Fruit fly (Drosophila melanogaster) whole organism, prepupa: Measurements from ENCODE around the gene Mpcp2.

Experiments used
- CG9139 ChIP-seq: fragments of 200-800 bp; sonication (Bioruptor generic); optimal IDR thresholded peaks from 3 replicates; lab custom pipeline; 2017; ENCODE audit warnings: missing biosample characterization, mild to moderate bottlenecking, missing genetic modification characterization
- acj6 ChIP-seq: fragments of 200-800 bp; sonication (Bioruptor generic); optimal IDR thresholded peaks from 3 replicates; lab custom pipeline; 2016; ENCODE audit warnings: missing biosample characterization, missing genetic modification characterization
- dac ChIP-seq: fragments of 200-800 bp; sonication (Bioruptor generic); optimal IDR thresholded peaks from 2 replicates; lab custom pipeline; 2017; ENCODE audit warnings: missing biosample characterization, mild to moderate bottlenecking, missing genetic modification characterization
- fkh ChIP-seq: fragments of 200-800 bp; sonication (Bioruptor generic); optimal IDR thresholded peaks from 3 replicates; lab custom pipeline; 2017; ENCODE audit warnings: missing biosample characterization, mild to moderate bottlenecking, missing genetic modification characterization, moderate library complexity
- net ChIP-seq: fragments of 200-800 bp; sonication (Bioruptor generic); optimal IDR thresholded peaks from 3 replicates; lab custom pipeline; 2016; ENCODE audit warnings: missing biosample characterization, missing genetic modification characterization
- topi ChIP-seq: fragments of 200-800 bp; sonication (Bioruptor generic); optimal IDR thresholded peaks from 3 replicates; lab custom pipeline; 2016; ENCODE audit warnings: missing biosample characterization, missing genetic modification characterization
- vri ChIP-seq: fragments of 200-800 bp; sonication (Bioruptor generic); optimal IDR thresholded peaks from 3 replicates; lab custom pipeline; 2016; ENCODE audit warnings: missing biosample characterization, mild to moderate bottlenecking, missing genetic modification characterization

dm6 chr3L:14563461-14563860 lies 26.0 kb downstream of the Mpcp2 start:
- TF ChIP-seq net (GFP tag; lab: Kevin White, UChicago) (no peak), topi (GFP tag; lab: Kevin White, UChicago) (no peak), dac (GFP tag; lab: Kevin White, UChicago) (no peak), acj6 (no peak), vri (GFP tag; lab: Kevin White, UChicago) (no peak), CG9139 (no peak), fkh (GFP tag; lab: Kevin White, UChicago) (no peak)
